Worm (Caenorhabditis elegans) whole organism, L3 larva: ENCODE results near the gene nspc-20.

ENCODE experiments used
- ama-1 ChIP-seq: fragments of 150-350 bp; optimal IDR thresholded peaks from 2 replicates; lab custom pipeline; 2018
- elt-3 ChIP-seq, 3 experiments: fragments of 150-350 bp in 1 of 3; sonication (generic microtip) in 2 of 3; optimal IDR thresholded peaks; 2 replicates in 2 of 3; 4 replicates in 1 of 3; lab custom pipeline; 2014 to 2017; ENCODE audit warnings: missing biosample characterization in 3 of 3, missing genetic modification characterization in 3 of 3
- mdl-1 ChIP-seq: fragments of 150-350 bp; optimal IDR thresholded peaks from 2 replicates; lab custom pipeline; 2014; ENCODE audit warnings: missing biosample characterization, missing genetic modification characterization
- nfya-1 ChIP-seq: sonication (generic microtip); optimal IDR thresholded peaks from 2 replicates; lab custom pipeline; 2017; ENCODE audit warnings: missing genetic modification characterization, mild to moderate bottlenecking, missing compliant biosample characterization, antibody characterized with exemption, moderate library complexity; ENCODE audit not compliant: insufficient read depth
- nhr-11 ChIP-seq: fragments of 150-350 bp; optimal IDR thresholded peaks from 2 replicates; lab custom pipeline; 2014; ENCODE audit warnings: missing biosample characterization, missing genetic modification characterization
- nhr-25 ChIP-seq: sonication (generic microtip); optimal IDR thresholded peaks from 2 replicates; lab custom pipeline; 2017; ENCODE audit warnings: missing biosample characterization, missing genetic modification characterization
- nhr-76 ChIP-seq: fragments of 150-350 bp; sonication (generic microtip); optimal IDR thresholded peaks from 5 replicates; lab custom pipeline; 2014; ENCODE audit warnings: missing biosample characterization, missing genetic modification characterization
- nhr-77 ChIP-seq: fragments of 150-350 bp; optimal IDR thresholded peaks from 2 replicates; lab custom pipeline; 2014; ENCODE audit warnings: missing biosample characterization, missing genetic modification characterization
- pqm-1 ChIP-seq: fragments of 150-350 bp; optimal IDR thresholded peaks from 2 replicates; lab custom pipeline; 2017; ENCODE audit warnings: missing biosample characterization, missing genetic modification characterization, inconsistent platforms
- skn-1 ChIP-seq: fragments of 150-350 bp; optimal IDR thresholded peaks from 2 replicates; lab custom pipeline; 2014; ENCODE audit warnings: missing biosample characterization, missing genetic modification characterization
- snpc-4 ChIP-seq: fragments of 150-350 bp; optimal IDR thresholded peaks from 2 replicates; lab custom pipeline; 2014; ENCODE audit warnings: missing biosample characterization, missing genetic modification characterization
- tbx-2 ChIP-seq: sonication (generic microtip); optimal IDR thresholded peaks from 2 replicates; lab custom pipeline; 2016; ENCODE audit warnings: mild to moderate bottlenecking, missing genetic modification characterization, missing compliant biosample characterization

- TF ChIP-seq snpc-4 (tag; lab: Kevin White, UChicago) (no peak), elt-3 (tag; optimal IDR thresholded peaks at IDR 0.05; lab: Kevin White, UChicago) (no peak), mdl-1 (tag; lab: Kevin White, UChicago) (no peak), nhr-77 (tag; lab: Kevin White, UChicago) (no peak), nhr-11 (tag; lab: Kevin White, UChicago) (no peak), nfya-1 (no peak), tbx-2 (tag; lab: Kevin White, UChicago) (no peak), nhr-76 (no peak), skn-1 (no peak), pqm-1 (tag; lab: Kevin White, UChicago) (peak; percentile 75), ama-1 (no peak), nhr-25 (tag; lab: Kevin White, UChicago) (no peak)
Measured at ce11 chrX:14539468-14539867, 9.5 kb upstream of the nspc-20 start.
